Worm (Caenorhabditis elegans) whole organism, late embryonic: Measurements from ENCODE around the gene F10E7.5.

Experiments
- ceh-48 ChIP-seq: sonication (generic microtip); optimal IDR thresholded peaks from 2 replicates; lab custom pipeline; 2016; ENCODE audit warnings: missing genetic modification characterization, inconsistent platforms, missing compliant biosample characterization
- ceh-6 ChIP-seq: fragments of 200-800 bp; sonication (Bioruptor generic); optimal IDR thresholded peaks from 2 replicates; lab custom pipeline; 2018; ENCODE audit warnings: mild to moderate bottlenecking, missing genetic modification characterization, missing compliant biosample characterization
- che-1 ChIP-seq: sonication (generic microtip); optimal IDR thresholded peaks from 2 replicates; lab custom pipeline; 2016; ENCODE audit warnings: mild to moderate bottlenecking, missing genetic modification characterization, missing compliant biosample characterization
- dve-1 ChIP-seq: sonication (generic microtip); optimal IDR thresholded peaks from 2 replicates; lab custom pipeline; 2017; ENCODE audit warnings: antibody characterized with exemption, mild to moderate bottlenecking, missing genetic modification characterization, missing compliant biosample characterization
- elt-2 ChIP-seq: sonication (generic microtip); optimal IDR thresholded peaks from 2 replicates; lab custom pipeline; 2016; ENCODE audit warnings: missing genetic modification reagents, missing genetic modification characterization, missing compliant biosample characterization
- fkh-10 ChIP-seq: fragments of 150-350 bp; optimal IDR thresholded peaks from 2 replicates; lab custom pipeline; 2014; ENCODE audit warnings: missing biosample characterization, missing genetic modification reagents, missing genetic modification characterization
- npax-4 ChIP-seq: sonication (generic microtip); optimal IDR thresholded peaks from 2 replicates; lab custom pipeline; 2016; ENCODE audit warnings: missing genetic modification characterization, missing compliant biosample characterization
- rnt-1 ChIP-seq: sonication (generic microtip); optimal IDR thresholded peaks from 2 replicates; lab custom pipeline; 2016; ENCODE audit warnings: missing genetic modification characterization, missing compliant biosample characterization
- unc-55 ChIP-seq: sonication (generic microtip); optimal IDR thresholded peaks from 2 replicates; lab custom pipeline; 2017; ENCODE audit warnings: missing biosample characterization, missing genetic modification reagents, missing genetic modification characterization
- unc-86 ChIP-seq: sonication (generic microtip); optimal IDR thresholded peaks from 2 replicates; lab custom pipeline; 2016; ENCODE audit warnings: missing genetic modification characterization, missing compliant biosample characterization

DNA sequence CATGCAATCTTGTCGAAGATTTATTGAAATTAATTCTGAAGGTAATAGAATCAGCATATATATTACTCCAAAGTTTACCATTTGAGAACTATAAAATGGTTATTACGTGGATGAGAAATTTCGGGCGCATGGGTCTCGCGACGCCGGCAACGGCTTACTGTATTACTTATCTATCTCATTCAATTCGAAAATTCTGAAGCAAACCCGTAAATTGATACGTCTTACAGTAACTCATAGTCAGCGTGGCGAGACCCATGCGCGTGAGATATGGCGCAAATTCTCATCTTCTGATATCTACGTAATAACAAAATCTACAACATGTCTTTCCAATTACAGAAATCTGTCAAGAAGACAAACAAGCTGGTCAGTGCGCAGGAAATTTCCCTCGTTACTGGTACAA lies 7.7 kb downstream of the F10E7.5 start:
- no peak for TF ChIP-seq elt-2 (tag; lab: Kevin White, UChicago)
- TF ChIP-seq unc-55 (GFP tag; lab: Kevin White, UChicago), result no peak
- TF ChIP-seq rnt-1 (tag; lab: Kevin White, UChicago), result no peak
- TF ChIP-seq unc-86 (tag; lab: Kevin White, UChicago), result no peak
- TF ChIP-seq npax-4, result no peak
- no peak for TF ChIP-seq che-1 (tag; lab: Kevin White, UChicago)
- TF ChIP-seq ceh-48, result no peak
- TF ChIP-seq fkh-10 (GFP tag; lab: Kevin White, UChicago), result no peak
- no peak for TF ChIP-seq dve-1 (tag; lab: Kevin White, UChicago)
- no peak for TF ChIP-seq ceh-6 (GFP tag; lab: Kevin White, UChicago)
